Worm (Caenorhabditis elegans): ENCODE results near the gene W06D12.6.

- TF ChIP-seq T26A8.4 (GFP tag; IDR thresholded peaks at IDR 0.05): no peak
- TF ChIP-seq fos-1 (tag; optimal IDR thresholded peaks at IDR 0.05): no peak
- no peak for TF ChIP-seq nhr-76 (tag; optimal IDR thresholded peaks at IDR 0.05)
- no peak for TF ChIP-seq daf-16 (GFP tag; optimal IDR thresholded peaks at IDR 0.05)
- no peak for TF ChIP-seq daf-16 (tag; optimal IDR thresholded peaks at IDR 0.05)
- TF ChIP-seq dve-1 (tag; optimal IDR thresholded peaks at IDR 0.05; ENCODE audit: insufficient read depth): no peak
- TF ChIP-seq lin-13 (GFP tag; optimal IDR thresholded peaks at IDR 0.05): no peak
- TF ChIP-seq aha-1 (tag): no peak
- no peak for TF ChIP-seq lsy-2 (tag; optimal IDR thresholded peaks at IDR 0.05)
- TF ChIP-seq spr-1 (tag; optimal IDR thresholded peaks at IDR 0.05): no peak
- TF ChIP-seq mdt-29 (GFP tag; IDR thresholded peaks at IDR 0.05): no peak
- TF ChIP-seq egl-27 (tag; optimal IDR thresholded peaks at IDR 0.05): no peak
- no peak for TF ChIP-seq daf-19 (GFP tag; conservative IDR thresholded peaks at IDR 0.05)
Observed at ce11 chrV:17696753-17697152, 9.2 kb upstream of the W06D12.6 start, which contains the start of gene spp-29.

Data from whole organism, L4 larva.